Fruit fly (Drosophila melanogaster) Kc167 (cell line): ENCODE measurements around the gene pont.

Experiments used
- Sin3A ChIP-seq: fragments of >200 bp; optimal IDR thresholded peaks from 2 replicates; lab custom pipeline; 2018; ENCODE audit warnings: missing external identifiers
- h ChIP-seq: fragments of >200 bp; optimal IDR thresholded peaks from 3 replicates; lab custom pipeline; 2018; ENCODE audit warnings: missing external identifiers
- psq ChIP-seq: fragments of >200 bp; optimal IDR thresholded peaks from 2 replicates; lab custom pipeline; 2017; ENCODE audit warnings: missing external identifiers
- ttk ChIP-seq: sonication (Bioruptor generic); optimal IDR thresholded peaks from 2 replicates; lab custom pipeline; 2017; ENCODE audit warnings: missing external identifiers

DNA sequence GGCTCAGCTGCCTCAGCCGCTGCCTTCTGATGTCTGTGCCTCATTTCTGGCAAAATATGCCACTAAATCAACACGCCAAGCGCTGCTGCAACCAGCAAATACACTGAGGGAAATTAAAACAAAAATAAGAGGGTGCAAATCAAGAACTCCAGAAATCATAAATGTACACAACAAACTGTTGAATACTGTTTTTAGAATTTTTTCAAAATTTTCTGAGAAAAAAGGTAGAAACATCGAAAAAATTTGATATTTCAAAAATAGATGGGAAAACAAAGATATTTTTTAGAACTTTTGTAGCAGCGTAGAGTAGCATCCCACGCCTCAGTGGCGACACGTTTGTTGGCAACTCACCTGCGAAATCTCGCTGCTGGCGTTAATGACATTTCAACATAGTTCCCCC is 10.8 kb downstream of the pont start:
- TF ChIP-seq psq (lab: Kevin White, UChicago) (no peak), h (no peak), ttk (lab: Kevin White, UChicago) (no peak), Sin3A (lab: Kevin White, UChicago) (no peak)
